Fruit fly (Drosophila melanogaster) whole organism, embryonic: ENCODE measurements around the gene capu.

Experiments
- Atf-2 ChIP-seq: fragments of 200-800 bp; sonication (Bioruptor generic); optimal IDR thresholded peaks from 2 replicates; lab custom pipeline; 2016; ENCODE audit warnings: missing biosample characterization, missing genetic modification characterization
- CG10147 ChIP-seq: fragments of 200-800 bp; sonication (Bioruptor generic); optimal IDR thresholded peaks from 2 replicates; lab custom pipeline; 2019; ENCODE audit warnings: missing biosample characterization, mild to moderate bottlenecking, missing genetic modification characterization, moderate library complexity
- CG10654 ChIP-seq: fragments of 200-800 bp; sonication (Bioruptor generic); optimal IDR thresholded peaks from 2 replicates; lab custom pipeline; 2016; ENCODE audit warnings: missing biosample characterization, missing genetic modification characterization
- CG11456 ChIP-seq: fragments of 200-800 bp; sonication (Bioruptor generic); IDR thresholded peaks from 3 replicates; pipeline ENCODE4 v1.3.6; 2022; ENCODE audit warnings: missing biosample characterization, missing genetic modification characterization
- CG12104 ChIP-seq: fragments of 200-800 bp; sonication (Bioruptor generic); optimal IDR thresholded peaks from 3 replicates; lab custom pipeline; 2016; ENCODE audit warnings: missing biosample characterization, missing genetic modification characterization
- CG12155 ChIP-seq: fragments of 200-800 bp; sonication (Bioruptor generic); optimal IDR thresholded peaks from 3 replicates; lab custom pipeline; 2016; ENCODE audit warnings: missing biosample characterization, missing genetic modification characterization
- CG12391 ChIP-seq: fragments of 200-800 bp; sonication (Bioruptor generic); optimal IDR thresholded peaks from 3 replicates; lab custom pipeline; 2018; ENCODE audit warnings: missing biosample characterization, mild to moderate bottlenecking, missing genetic modification characterization, moderate library complexity
- CG14710 ChIP-seq: fragments of 200-800 bp; sonication (Bioruptor generic); optimal IDR thresholded peaks from 3 replicates; lab custom pipeline; 2019; ENCODE audit warnings: missing biosample characterization, mild to moderate bottlenecking, missing genetic modification characterization, moderate library complexity
- CG15696 ChIP-seq: fragments of 200-800 bp; sonication (Bioruptor generic); optimal IDR thresholded peaks from 2 replicates; lab custom pipeline; 2019; ENCODE audit warnings: missing biosample characterization, mild to moderate bottlenecking, missing genetic modification characterization, moderate library complexity
- CG17328 ChIP-seq: fragments of 200-800 bp; sonication (Bioruptor generic); IDR thresholded peaks from 2 replicates; pipeline ENCODE4 v1.3.6; 2022; ENCODE audit warnings: missing biosample characterization, missing genetic modification characterization
- CG17568 ChIP-seq: fragments of 200-800 bp; sonication (Bioruptor generic); optimal IDR thresholded peaks from 2 replicates; lab custom pipeline; 2018; ENCODE audit warnings: missing biosample characterization, mild to moderate bottlenecking, missing genetic modification characterization, moderate library complexity
- CG30431 ChIP-seq: fragments of 200-800 bp; sonication (Bioruptor generic); optimal IDR thresholded peaks from 2 replicates; lab custom pipeline; 2017; ENCODE audit warnings: missing biosample characterization, missing genetic modification characterization
- CG3163 ChIP-seq: fragments of 200-800 bp; sonication (Bioruptor generic); optimal IDR thresholded peaks from 3 replicates; lab custom pipeline; 2016; ENCODE audit warnings: missing biosample characterization, missing genetic modification characterization
- CG34422 ChIP-seq: fragments of 200-800 bp; sonication (Bioruptor generic); IDR thresholded peaks from 3 replicates; pipeline ENCODE4 v1.3.6; 2022; ENCODE audit warnings: missing biosample characterization, missing genetic modification characterization
- CG3726 ChIP-seq: fragments of 200-800 bp; sonication (Bioruptor generic); IDR thresholded peaks from 3 replicates; pipeline ENCODE4, ENCODE4 v1.3.6; 2022; ENCODE audit warnings: missing biosample characterization, missing genetic modification characterization
- CG42726 ChIP-seq: fragments of 200-800 bp; sonication (Bioruptor generic); IDR thresholded peaks from 2 replicates; pipeline ENCODE4 v1.3.6; 2022; ENCODE audit warnings: missing biosample characterization, missing genetic modification characterization; ENCODE audit not compliant: partially characterized antibody
- CG6175 ChIP-seq: fragments of 200-800 bp; sonication (Bioruptor generic); IDR thresholded peaks from 3 replicates; pipeline ENCODE4 v1.3.6; 2022; ENCODE audit warnings: missing biosample characterization, missing genetic modification characterization
- CG6683 ChIP-seq: fragments of 200-800 bp; sonication (Bioruptor generic); optimal IDR thresholded peaks from 2 replicates; lab custom pipeline; 2017; ENCODE audit warnings: missing biosample characterization, mild to moderate bottlenecking, missing genetic modification characterization, missing genetic modification reagents
- CG7839 ChIP-seq: fragments of 200-800 bp; sonication (Bioruptor generic); optimal IDR thresholded peaks from 3 replicates; lab custom pipeline; 2018; ENCODE audit warnings: missing biosample characterization, mild to moderate bottlenecking, missing genetic modification characterization, moderate library complexity
- CG8388 ChIP-seq: fragments of 200-800 bp; sonication (Bioruptor generic); optimal IDR thresholded peaks from 2 replicates; lab custom pipeline; 2019; ENCODE audit warnings: missing biosample characterization, mild to moderate bottlenecking, missing genetic modification characterization, moderate library complexity
- CG8478 ChIP-seq: fragments of >200 bp; optimal IDR thresholded peaks from 2 replicates; lab custom pipeline; 2018
- CG9932 ChIP-seq: fragments of 200-800 bp; sonication (Bioruptor generic); IDR thresholded peaks from 2 replicates; pipeline ENCODE4 v1.3.6; 2022; ENCODE audit warnings: missing biosample characterization, missing genetic modification characterization
- CTCF ChIP-seq: fragments of 200-800 bp; sonication (Bioruptor generic); optimal IDR thresholded peaks from 2 replicates; lab custom pipeline; 2017; ENCODE audit warnings: missing biosample characterization, mild to moderate bottlenecking, missing genetic modification characterization, moderate library complexity
- D19B ChIP-seq: fragments of 200-800 bp; sonication (Bioruptor generic); optimal IDR thresholded peaks from 2 replicates; lab custom pipeline; 2017; ENCODE audit warnings: missing biosample characterization, mild to moderate bottlenecking, missing genetic modification characterization
- Dbx ChIP-seq: fragments of 200-800 bp; sonication (Bioruptor generic); IDR thresholded peaks from 3 replicates; pipeline ENCODE4 v1.3.6; 2022; ENCODE audit warnings: missing biosample characterization, missing genetic modification characterization
- Ets97D ChIP-seq: fragments of 200-800 bp; sonication (Bioruptor generic); optimal IDR thresholded peaks from 3 replicates; lab custom pipeline; 2016; ENCODE audit warnings: missing biosample characterization, missing genetic modification characterization
- HHEX ChIP-seq: fragments of 200-800 bp; sonication (Bioruptor generic); optimal IDR thresholded peaks from 3 replicates; lab custom pipeline; 2017; ENCODE audit warnings: missing biosample characterization, mild to moderate bottlenecking, missing genetic modification characterization, missing genetic modification reagents
- HLH54F ChIP-seq: fragments of 200-800 bp; sonication (Bioruptor generic); optimal IDR thresholded peaks from 3 replicates; lab custom pipeline; 2016; ENCODE audit warnings: missing biosample characterization, missing genetic modification characterization
- Hr39 ChIP-seq: fragments of >200 bp; optimal IDR thresholded peaks from 2 replicates; lab custom pipeline; 2017
- Kr ChIP-seq: fragments of 200-800 bp; sonication (Bioruptor generic); optimal IDR thresholded peaks from 2 replicates; lab custom pipeline; 2017; ENCODE audit warnings: missing biosample characterization, mild to moderate bottlenecking, missing genetic modification characterization
- Med ChIP-seq: fragments of 200-800 bp; sonication (Bioruptor generic); peaks from one replicate; lab custom pipeline; 2016; ENCODE audit warnings: missing biosample characterization, missing genetic modification characterization, mild to moderate bottlenecking, inconsistent platforms, moderate library complexity
- Nf-YB ChIP-seq: fragments of 200-800 bp; sonication (Bioruptor generic); optimal IDR thresholded peaks from 3 replicates; lab custom pipeline; 2019; ENCODE audit warnings: missing biosample characterization, mild to moderate bottlenecking, missing genetic modification characterization, moderate library complexity
- Oaz ChIP-seq: fragments of 200-800 bp; sonication (Bioruptor generic); IDR thresholded peaks from 2 replicates; pipeline ENCODE4 v1.3.6; 2022; ENCODE audit warnings: missing biosample characterization, missing genetic modification characterization
- Pdp1 ChIP-seq, 2 experiments: fragments of 200-800 bp; sonication (Bioruptor generic); optimal IDR thresholded peaks; 3 replicates each; lab custom pipeline; 2016; ENCODE audit warnings: missing biosample characterization in 2 of 2, missing genetic modification characterization in 2 of 2, mild to moderate bottlenecking in 1 of 2, moderate library complexity in 1 of 2
- Poxn ChIP-seq: fragments of 200-800 bp; sonication (Bioruptor generic); IDR thresholded peaks from 2 replicates; pipeline ENCODE4 v1.3.6; 2022; ENCODE audit warnings: missing biosample characterization, missing genetic modification characterization
- Vsx1 ChIP-seq: fragments of 200-800 bp; sonication (Bioruptor generic); optimal IDR thresholded peaks from 2 replicates; lab custom pipeline; 2017; ENCODE audit warnings: missing biosample characterization, mild to moderate bottlenecking, missing genetic modification characterization, missing genetic modification reagents
- ab ChIP-seq: fragments of 200-800 bp; sonication (Bioruptor generic); optimal IDR thresholded peaks from 2 replicates; lab custom pipeline; 2016; ENCODE audit warnings: missing biosample characterization, missing genetic modification characterization
- aop ChIP-seq: fragments of 200-800 bp; sonication (Bioruptor generic); IDR thresholded peaks from 2 replicates; pipeline ENCODE4 v1.3.6; 2022; ENCODE audit warnings: missing biosample characterization, missing genetic modification characterization
- bigmax ChIP-seq: fragments of 200-800 bp; sonication (Bioruptor generic); optimal IDR thresholded peaks from 2 replicates; lab custom pipeline; 2018; ENCODE audit warnings: missing biosample characterization, mild to moderate bottlenecking, missing genetic modification characterization
- bsh ChIP-seq, 2 experiments: fragments of 200-800 bp; sonication (Bioruptor generic); optimal IDR thresholded peaks; 2 replicates each; lab custom pipeline; 2017 to 2018; ENCODE audit warnings: mild to moderate bottlenecking in 2 of 2, missing biosample characterization in 2 of 2, missing genetic modification characterization in 2 of 2, moderate library complexity in 1 of 2
- chm ChIP-seq: fragments of 200-800 bp; sonication (Bioruptor generic); IDR thresholded peaks from 2 replicates; pipeline ENCODE4 v1.3.6; 2022; ENCODE audit warnings: missing biosample characterization, missing genetic modification characterization
- ci ChIP-seq: fragments of 200-800 bp; sonication (Bioruptor generic); IDR thresholded peaks from 3 replicates; pipeline ENCODE4 v1.3.6; 2022; ENCODE audit warnings: missing biosample characterization, missing genetic modification characterization
- cwo ChIP-seq: fragments of 200-800 bp; sonication (Bioruptor generic); optimal IDR thresholded peaks from 3 replicates; lab custom pipeline; 2017; ENCODE audit warnings: missing biosample characterization, missing genetic modification characterization, mild to moderate bottlenecking, moderate library complexity, missing genetic modification reagents
- dm ChIP-seq: fragments of 200-800 bp; sonication (Bioruptor generic); optimal IDR thresholded peaks from 3 replicates; lab custom pipeline; 2016; ENCODE audit warnings: missing biosample characterization, missing genetic modification characterization
- dmrt11E ChIP-seq: fragments of 200-800 bp; sonication (Bioruptor generic); optimal IDR thresholded peaks from 3 replicates; lab custom pipeline; 2018; ENCODE audit warnings: missing biosample characterization, mild to moderate bottlenecking, missing genetic modification characterization, moderate library complexity
- ham ChIP-seq: fragments of 200-800 bp; sonication (Bioruptor generic); IDR thresholded peaks from 2 replicates; pipeline ENCODE4 v1.3.6; 2022; ENCODE audit warnings: missing biosample characterization, missing genetic modification characterization
- jing ChIP-seq: fragments of 200-800 bp; sonication (Bioruptor generic); optimal IDR thresholded peaks from 2 replicates; lab custom pipeline; 2018; ENCODE audit warnings: missing biosample characterization, mild to moderate bottlenecking, missing genetic modification characterization
- jumu ChIP-seq: fragments of 200-800 bp; sonication (Bioruptor generic); optimal IDR thresholded peaks from 3 replicates; lab custom pipeline; 2016; ENCODE audit warnings: missing biosample characterization, missing genetic modification characterization
- lbe ChIP-seq: fragments of 200-800 bp; sonication (Bioruptor generic); optimal IDR thresholded peaks from 2 replicates; lab custom pipeline; 2016; ENCODE audit warnings: missing biosample characterization, mild to moderate bottlenecking, missing genetic modification characterization
- sd ChIP-seq: fragments of 200-800 bp; sonication (Bioruptor generic); optimal IDR thresholded peaks from 3 replicates; lab custom pipeline; 2018; ENCODE audit warnings: missing biosample characterization, mild to moderate bottlenecking, missing genetic modification characterization, moderate library complexity
- sima ChIP-seq: fragments of 200-800 bp; sonication (Bioruptor generic); optimal IDR thresholded peaks from 2 replicates; lab custom pipeline; 2016; ENCODE audit warnings: missing biosample characterization, missing genetic modification characterization
- trh ChIP-seq: fragments of 200-800 bp; sonication (Bioruptor generic); optimal IDR thresholded peaks from 2 replicates; lab custom pipeline; 2016; ENCODE audit warnings: missing biosample characterization, missing genetic modification characterization

The capu gene

DNA sequence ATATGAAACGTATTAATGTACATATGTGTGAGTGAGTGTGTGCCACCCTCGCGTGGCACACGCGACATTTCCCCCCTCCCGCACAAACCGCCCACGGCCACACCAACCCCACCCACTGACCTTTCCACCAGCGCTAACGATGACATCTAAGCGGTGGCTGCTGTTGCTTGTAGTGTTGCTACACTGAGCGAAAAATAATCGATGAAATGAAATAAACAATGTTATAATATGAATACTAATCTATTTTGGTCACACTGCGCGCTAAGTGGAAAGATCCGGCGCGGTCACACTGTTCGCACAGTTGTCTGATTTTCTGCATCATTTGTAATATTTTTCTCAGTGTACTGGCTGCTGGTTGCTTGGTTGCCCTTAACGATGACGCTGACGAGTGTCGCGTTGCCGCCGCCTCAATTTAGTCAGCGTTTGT lies 70.4 kb downstream of the capu start (continued):
- TF ChIP-seq CG12104 (GFP tag; lab: Kevin White, UChicago), result peak; percentile 91
- TF ChIP-seq CG17328 (GFP tag; lab: Robert Waterston, UW), result peak; percentile 98
- peak; percentile 97 for TF ChIP-seq CG34422 (GFP tag; lab: Robert Waterston, UW)
- TF ChIP-seq D19B (GFP tag; lab: Kevin White, UChicago), result peak; percentile 68
- peak; percentile 69 for TF ChIP-seq CTCF (GFP tag; lab: Kevin White, UChicago)
- peak; percentile 87 for TF ChIP-seq HLH54F
- TF ChIP-seq CG17568, result peak; percentile 92
- TF ChIP-seq CG6175 (GFP tag; lab: Robert Waterston, UW), result peak; percentile 72; the same call in 2 of the 3 replicates
- TF ChIP-seq CG7839 (tag; lab: Kevin White, UChicago), result peak; percentile 97
- TF ChIP-seq dmrt11E, result peak; percentile 99
- peak; percentile 92 for TF ChIP-seq dm (GFP tag; lab: Kevin White, UChicago)
- no peak for TF ChIP-seq Hr39 (lab: Kevin White, UChicago)
- peak; percentile 97 for TF ChIP-seq jumu (GFP tag; lab: Kevin White, UChicago)
- TF ChIP-seq CG9932, result peak; percentile 64
- TF ChIP-seq bigmax, result peak; percentile 57
- TF ChIP-seq HHEX (GFP tag; lab: Kevin White, UChicago), result peak; percentile 93
- TF ChIP-seq sima (GFP tag; lab: Kevin White, UChicago), result peak; percentile 88
- TF ChIP-seq Pdp1 (GFP tag; optimal IDR thresholded peaks at IDR 0.05; lab: Kevin White, UChicago), result peak; percentile 95 to 97
- peak; percentile 82 for TF ChIP-seq CG6683 (GFP tag; lab: Kevin White, UChicago)
- TF ChIP-seq CG15696, result peak; percentile 98
- peak; percentile 99 for TF ChIP-seq ci (GFP tag; lab: Robert Waterston, UW)
- TF ChIP-seq Dbx (GFP tag; lab: Robert Waterston, UW), result peak; percentile 80
- TF ChIP-seq jing (GFP tag; lab: Kevin White, UChicago), result peak; percentile 97
- TF ChIP-seq CG3726 (GFP tag; lab: Robert Waterston, UW), result peak; percentile 95
- TF ChIP-seq Nf-YB (GFP tag; lab: Kevin White, UChicago), result peak; percentile 86
- no peak for TF ChIP-seq CG8478
- 0 out of 2 replicates have a peak, but pooled peaks have one; percentile 28 for TF ChIP-seq ham
- TF ChIP-seq Atf-2 (GFP tag; lab: Kevin White, UChicago), result peak; percentile 96
- TF ChIP-seq chm (GFP tag; lab: Robert Waterston, UW), result peak; percentile 99
- peak; percentile 94 for TF ChIP-seq CG11456
- TF ChIP-seq CG3163 (GFP tag; lab: Kevin White, UChicago), result peak; percentile 77
- TF ChIP-seq CG14710 (tag; lab: Kevin White, UChicago), result peak; percentile 98
- peak; percentile 90 for TF ChIP-seq CG10147
- TF ChIP-seq trh (GFP tag; lab: Kevin White, UChicago), result peak; percentile 92
- TF ChIP-seq bsh (GFP tag; optimal IDR thresholded peaks at IDR 0.05; lab: Kevin White, UChicago), result peak in 1 of 2 experiments; percentile 99
- TF ChIP-seq CG12155, result peak; percentile 93
- peak; percentile 99 for TF ChIP-seq Med (GFP tag; lab: Kevin White, UChicago)
- peak; percentile 89 for TF ChIP-seq Ets97D (GFP tag; lab: Kevin White, UChicago)
- TF ChIP-seq CG8388 (GFP tag; lab: Kevin White, UChicago), result peak; percentile 97
- TF ChIP-seq CG30431, result peak; percentile 99
- TF ChIP-seq cwo, result peak; percentile 84
- peak; percentile 83 for TF ChIP-seq aop
- TF ChIP-seq Vsx1, result peak; percentile 91
- no peak for TF ChIP-seq lbe (GFP tag; lab: Kevin White, UChicago)
- TF ChIP-seq CG12391, result peak; percentile 97
- peak; percentile 87 for TF ChIP-seq Oaz (GFP tag; lab: Robert Waterston, UW)
- TF ChIP-seq CG10654, result peak; percentile 97
- TF ChIP-seq Poxn (GFP tag; lab: Robert Waterston, UW), result peak; percentile 53; the same call in 1 of the 2 replicates
- peak; percentile 59 for TF ChIP-seq sd (tag; lab: Kevin White, UChicago)
- TF ChIP-seq Kr (GFP tag; lab: Kevin White, UChicago), result peak; percentile 96
- peak; percentile 96 for TF ChIP-seq ab
- TF ChIP-seq CG42726, result 0 out of 2 replicates have a peak, but pooled peaks have one; percentile 43
